Worm (Caenorhabditis elegans) whole organism, young adult: Measurements from ENCODE around the gene zer-1.

ENCODE experiments used
- Y67H2A.10 ChIP-seq: fragments of 200-800 bp; sonication (Bioruptor generic); conservative IDR thresholded peaks from 2 replicates; pipeline ENCODE4 v1.3.6; 2022; ENCODE audit warnings: missing genetic modification reagents, missing genetic modification characterization, missing compliant biosample characterization
- nfya-2 ChIP-seq: fragments of 200-800 bp; sonication (Bioruptor generic); IDR thresholded peaks from 2 replicates; pipeline ENCODE4 v1.3.6; 2022; ENCODE audit warnings: missing genetic modification reagents, missing genetic modification characterization, missing compliant biosample characterization

- TF ChIP-seq nfya-2 (GFP tag; lab: Robert Waterston, UW), result no peak
- TF ChIP-seq Y67H2A.10 (GFP tag; lab: Robert Waterston, UW), result no peak
Observed at ce11 chrIII:919322-919721, 32.7 kb upstream of the zer-1 start, which contains the start of gene F23H11.7.
